Fruit fly (Drosophila melanogaster) whole organism, wandering third instar larva: Measurements from ENCODE around the gene Nubp2.

Experiments
- Abd-B ChIP-seq: fragments of >200 bp; optimal IDR thresholded peaks from 2 replicates; lab custom pipeline; 2017; ENCODE audit warnings: missing biosample characterization, missing genetic modification characterization
- CG9705 ChIP-seq: fragments of 200-800 bp; sonication (Bioruptor generic); optimal IDR thresholded peaks from 2 replicates; lab custom pipeline; 2018; ENCODE audit warnings: missing biosample characterization, mild to moderate bottlenecking, missing genetic modification characterization
- Dif ChIP-seq: fragments of 200-275, 200-300 bp; sonication (Bioruptor generic); optimal IDR thresholded peaks from 2 replicates; lab custom pipeline; 2018; ENCODE audit warnings: missing biosample characterization, missing genetic modification characterization; ENCODE audit not compliant: partially characterized antibody
- GATAd ChIP-seq: sonication (Bioruptor generic); optimal IDR thresholded peaks from 2 replicates; lab custom pipeline; 2016; ENCODE audit warnings: missing biosample characterization, missing genetic modification characterization
- Hnf4 ChIP-seq: fragments of 200-800 bp; sonication (Bioruptor generic); optimal IDR thresholded peaks from 2 replicates; lab custom pipeline; 2016; ENCODE audit warnings: missing biosample characterization, mild to moderate bottlenecking, missing genetic modification characterization
- Hr83 ChIP-seq: fragments of 200-300 bp; sonication (Bioruptor generic); optimal IDR thresholded peaks from 2 replicates; lab custom pipeline; 2016; ENCODE audit warnings: missing biosample characterization, mild to moderate bottlenecking, missing genetic modification characterization, moderate library complexity; ENCODE audit not compliant: poor library complexity, severe bottlenecking
- Jra ChIP-seq: sonication (Bioruptor generic); optimal IDR thresholded peaks from 2 replicates; lab custom pipeline; 2016; ENCODE audit warnings: missing biosample characterization, missing genetic modification characterization
- Mio ChIP-seq: sonication (Bioruptor generic); optimal IDR thresholded peaks from 2 replicates; lab custom pipeline; 2016; ENCODE audit warnings: missing biosample characterization, missing genetic modification characterization
- Myc ChIP-seq: fragments of >200 bp; optimal IDR thresholded peaks from 2 replicates; lab custom pipeline; 2017
- N ChIP-seq: fragments of >200 bp; optimal IDR thresholded peaks from 2 replicates; lab custom pipeline; 2018; ENCODE audit warnings: missing biosample characterization, missing external identifiers, missing genetic modification characterization
- OdsH ChIP-seq: fragments of 200-800 bp; sonication (Bioruptor generic); optimal IDR thresholded peaks from 2 replicates; lab custom pipeline; 2016; ENCODE audit warnings: missing biosample characterization, mild to moderate bottlenecking, missing genetic modification characterization
- Rel ChIP-seq, 2 experiments: fragments of 200-800 bp; sonication (Bioruptor generic) in 1 of 2; optimal IDR thresholded peaks; 2 replicates in 1 of 2; 3 replicates in 1 of 2; lab custom pipeline; 2016 to 2019; ENCODE audit warnings: mild to moderate bottlenecking in 2 of 2, missing biosample characterization in 2 of 2, missing genetic modification characterization in 2 of 2, moderate library complexity in 1 of 2
- Vsx2 ChIP-seq: fragments of 200-300, 225-300 bp; sonication (Bioruptor generic); optimal IDR thresholded peaks from 2 replicates; lab custom pipeline; 2018; ENCODE audit warnings: missing biosample characterization, missing genetic modification characterization; ENCODE audit not compliant: partially characterized antibody
- brk ChIP-seq: fragments of 200-800 bp; sonication (Bioruptor generic); optimal IDR thresholded peaks from 2 replicates; lab custom pipeline; 2016; ENCODE audit warnings: missing biosample characterization, mild to moderate bottlenecking, missing genetic modification characterization
- dl ChIP-seq, 2 experiments: fragments of 175-275, 200-275 bp in 1 of 2; fragments of 200-275 bp in 1 of 2; sonication (Bioruptor generic); optimal IDR thresholded peaks; lab custom pipeline; 2018; ENCODE audit warnings: mild to moderate bottlenecking in 2 of 2, missing biosample characterization in 2 of 2, missing genetic modification characterization in 2 of 2, moderate library complexity in 2 of 2; ENCODE audit not compliant: partially characterized antibody in 2 of 2, insufficient read depth in 1 of 2
- dmrt93B ChIP-seq: fragments of 200-800 bp; sonication (Bioruptor generic); optimal IDR thresholded peaks from 2 replicates; lab custom pipeline; 2018; ENCODE audit warnings: missing biosample characterization, mild to moderate bottlenecking, missing genetic modification characterization
- ey ChIP-seq: fragments of 200-800 bp; sonication (Bioruptor generic); optimal IDR thresholded peaks from 2 replicates; lab custom pipeline; 2016; ENCODE audit warnings: missing biosample characterization, missing genetic modification characterization
- foxo ChIP-seq, 2 experiments: fragments of 200-800 bp; sonication (Bioruptor generic); optimal IDR thresholded peaks; 2 replicates in 1 of 2; 3 replicates in 1 of 2; lab custom pipeline; 2016 to 2017; ENCODE audit warnings: missing biosample characterization in 2 of 2, missing genetic modification characterization in 2 of 2
- fru ChIP-seq: fragments of 200-800 bp; sonication (Bioruptor generic); optimal IDR thresholded peaks from 3 replicates; lab custom pipeline; 2016; ENCODE audit warnings: missing biosample characterization, mild to moderate bottlenecking, missing genetic modification characterization
- h ChIP-seq: fragments of 200-800 bp; sonication (Bioruptor generic); optimal IDR thresholded peaks from 3 replicates; lab custom pipeline; 2016; ENCODE audit warnings: missing biosample characterization, mild to moderate bottlenecking, missing genetic modification characterization
- pan ChIP-seq: fragments of >200 bp; optimal IDR thresholded peaks from 2 replicates; lab custom pipeline; 2017
- psq ChIP-seq: fragments of 200-800 bp; sonication (Bioruptor generic); optimal IDR thresholded peaks from 3 replicates; lab custom pipeline; 2017; ENCODE audit warnings: missing biosample characterization, mild to moderate bottlenecking, missing genetic modification characterization, moderate library complexity
- rgr ChIP-seq: fragments of 200-800 bp; sonication (Bioruptor generic); optimal IDR thresholded peaks from 3 replicates; lab custom pipeline; 2016; ENCODE audit warnings: missing biosample characterization, mild to moderate bottlenecking, missing genetic modification characterization
- sage ChIP-seq: fragments of 200-800 bp; sonication (Bioruptor generic); optimal IDR thresholded peaks from 2 replicates; lab custom pipeline; 2016; ENCODE audit warnings: missing biosample characterization, mild to moderate bottlenecking, missing genetic modification characterization
- sv ChIP-seq: fragments of 200-800 bp; sonication (Bioruptor generic); optimal IDR thresholded peaks from 3 replicates; lab custom pipeline; 2016; ENCODE audit warnings: missing biosample characterization, missing genetic modification characterization
- tai ChIP-seq: sonication (Bioruptor generic); optimal IDR thresholded peaks from 2 replicates; lab custom pipeline; 2016; ENCODE audit warnings: missing biosample characterization, missing genetic modification characterization
- usp ChIP-seq: fragments of >200 bp; optimal IDR thresholded peaks from 2 replicates; lab custom pipeline; 2017; ENCODE audit warnings: missing biosample characterization, missing genetic modification characterization
- woc ChIP-seq: sonication (Bioruptor generic); optimal IDR thresholded peaks from 2 replicates; lab custom pipeline; 2016; ENCODE audit warnings: missing biosample characterization, mild to moderate bottlenecking, missing genetic modification characterization

The Nubp2 gene

DNA sequence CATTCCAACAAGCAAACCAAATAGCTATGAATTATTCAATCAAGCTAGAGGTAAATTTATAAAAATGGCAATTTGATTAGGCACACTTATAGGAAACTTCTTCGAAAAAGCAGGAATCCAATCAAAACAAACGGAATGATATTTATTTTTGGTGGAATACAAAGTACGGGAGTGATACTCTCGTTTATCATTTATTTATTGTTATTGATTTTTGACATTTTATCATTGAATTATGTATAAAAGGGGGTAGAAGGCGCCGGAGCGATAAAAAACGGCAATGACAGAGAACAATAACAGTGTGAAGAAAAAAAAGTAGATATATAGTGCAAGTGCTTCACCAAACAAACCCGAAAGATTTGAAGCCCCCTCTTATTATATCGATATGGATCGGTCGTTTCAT lies 3.5 kb downstream of the Nubp2 start:
- no peak for TF ChIP-seq psq (GFP tag; lab: Kevin White, UChicago)
- TF ChIP-seq h (GFP tag; lab: Kevin White, UChicago), result no peak
- TF ChIP-seq Myc (lab: Kevin White, UChicago), result no peak
- no peak for TF ChIP-seq pan
- TF ChIP-seq Hr83, result no peak
- no peak for TF ChIP-seq tai
- no peak for TF ChIP-seq foxo (GFP tag; optimal IDR thresholded peaks at IDR 0.05; lab: Kevin White, UChicago)
- no peak for TF ChIP-seq ey (GFP tag; lab: Kevin White, UChicago)
- no peak for TF ChIP-seq Hnf4 (GFP tag; lab: Kevin White, UChicago)
- no peak for TF ChIP-seq brk
- no peak for TF ChIP-seq sage (GFP tag; lab: Kevin White, UChicago)
- TF ChIP-seq fru (GFP tag; lab: Kevin White, UChicago), result no peak
- TF ChIP-seq Rel (GFP tag; optimal IDR thresholded peaks at IDR 0.05; lab: Kevin White, UChicago), result no peak
- TF ChIP-seq Rel (tag; optimal IDR thresholded peaks at IDR 0.05; lab: Kevin White, UChicago), result no peak
- no peak for TF ChIP-seq Mio
- TF ChIP-seq rgr (GFP tag; lab: Kevin White, UChicago), result no peak
- no peak for TF ChIP-seq dl (GFP tag; optimal IDR thresholded peaks at IDR 0.05; lab: Kevin White, UChicago; ENCODE audit: insufficient read depth in 1 of 2, partially characterized antibody in 2 of 2)
- no peak for TF ChIP-seq usp (GFP tag; lab: Kevin White, UChicago)
- TF ChIP-seq Vsx2 (GFP tag; lab: Kevin White, UChicago), result no peak

- TF ChIP-seq Hnf4 (GFP tag; lab: Kevin White, UChicago), result peak; percentile 9
- TF ChIP-seq Dif, result no peak
Measured at dm6 chr3L:20530347-20531177, 4.2 kb downstream of the Nubp2 start.

- TF ChIP-seq Dif (no peak), sage (GFP tag; lab: Kevin White, UChicago) (no peak), GATAd (GFP tag; lab: Kevin White, UChicago) (no peak)
Measured at dm6 chr3L:20531257-20531656, 4.9 kb downstream of the Nubp2 start.

DNA sequence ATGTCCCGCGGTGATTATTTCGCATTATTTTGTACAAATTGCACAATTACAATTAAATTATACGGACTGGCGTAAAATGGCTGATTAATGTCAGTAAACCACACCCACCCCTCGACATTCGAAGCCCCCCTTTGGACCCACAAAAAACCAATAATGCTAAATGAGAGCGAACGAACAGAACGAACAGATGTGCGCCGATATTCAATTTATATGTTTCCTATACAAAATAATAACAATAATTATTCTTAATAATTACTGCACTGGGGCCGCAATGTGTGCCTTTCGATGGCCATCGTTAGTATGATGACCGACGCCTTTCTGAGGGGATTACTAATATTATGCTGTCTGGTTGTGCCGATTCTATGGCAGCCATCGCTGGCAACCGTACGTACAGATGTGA lies 7.0 kb downstream of the Nubp2 start, which contains the start of gene CG13250:
Gene CG13250, plus strand, starts transcription at position 301 of the 400 bp plus-strand sequence.
- no peak for TF ChIP-seq ey (GFP tag; lab: Kevin White, UChicago)
- no peak for TF ChIP-seq Jra (GFP tag; lab: Kevin White, UChicago)
- TF ChIP-seq sv (GFP tag; lab: Kevin White, UChicago), result no peak
- no peak for TF ChIP-seq OdsH (GFP tag; lab: Kevin White, UChicago)
- no peak for TF ChIP-seq fru (GFP tag; lab: Kevin White, UChicago)
- no peak for TF ChIP-seq woc

DNA sequence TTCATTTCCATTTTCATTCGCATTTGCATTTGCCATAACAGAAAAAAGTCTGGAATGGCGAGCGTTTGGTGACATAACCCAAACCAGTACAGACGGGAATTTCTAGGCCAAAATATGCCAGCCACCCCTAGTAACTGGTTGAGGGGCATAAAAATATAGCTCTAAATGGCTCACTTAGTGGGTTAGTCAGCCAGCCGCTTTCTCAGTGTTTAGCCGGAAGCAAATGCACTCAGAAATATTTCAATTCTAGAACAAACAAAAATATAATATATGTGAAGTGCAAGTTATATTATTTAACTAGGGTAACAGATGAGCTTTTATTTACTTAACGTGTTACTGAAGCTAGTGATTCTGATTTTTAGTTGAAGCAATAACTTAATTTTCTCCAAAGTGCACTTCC lies 10.5 kb downstream of the Nubp2 start:
- TF ChIP-seq dmrt93B (GFP tag; lab: Kevin White, UChicago) (no peak), pan (no peak), Myc (lab: Kevin White, UChicago) (no peak), N (GFP tag; lab: Kevin White, UChicago) (no peak), ey (GFP tag; lab: Kevin White, UChicago) (no peak), Dif (no peak), Hr83 (no peak), Mio (no peak), Abd-B (no peak), sage (GFP tag; lab: Kevin White, UChicago) (no peak), CG9705 (GFP tag; lab: Kevin White, UChicago) (no peak), psq (GFP tag; lab: Kevin White, UChicago) (no peak), woc (no peak)
